Worm (Caenorhabditis elegans): Measurements from ENCODE around the gene gcs-1.

DNA sequence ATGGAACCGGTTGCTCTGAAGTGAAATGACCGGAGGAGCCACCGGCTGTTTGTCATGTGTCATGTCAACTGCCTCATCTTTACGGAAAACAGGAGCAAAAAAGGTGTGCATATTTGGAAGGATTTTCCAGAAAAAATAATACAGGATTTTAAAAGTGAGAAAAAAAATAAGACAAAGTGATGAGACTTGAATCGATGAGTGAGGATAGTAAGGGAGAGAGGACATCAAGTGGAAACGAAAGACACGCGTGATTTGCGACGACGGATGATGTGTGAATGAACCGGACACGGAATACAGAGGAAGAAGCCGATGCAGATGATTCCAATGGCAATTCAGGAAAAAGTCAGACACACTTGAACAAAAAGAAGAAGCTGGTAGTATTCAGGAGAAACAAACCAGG lies 13.8 kb downstream of the gcs-1 start:
- TF ChIP-seq unc-62 (GFP tag; optimal IDR thresholded peaks at IDR 0.05) (no peak), pqm-1 (tag; optimal IDR thresholded peaks at IDR 0.05) (no peak), ama-1 (optimal IDR thresholded peaks at IDR 0.05) (no peak), lin-15B (tag; optimal IDR thresholded peaks at IDR 0.05) (no peak), nfya-1 (tag; optimal IDR thresholded peaks at IDR 0.05; ENCODE audit: insufficient read depth) (no peak), nhr-237 (tag; optimal IDR thresholded peaks at IDR 0.05) (no peak), jun-1 (tag; optimal IDR thresholded peaks at IDR 0.05) (no peak)
